Worm (Caenorhabditis elegans) whole organism, L1 larva: Measurements from ENCODE around the gene mrpl-35.

Experiments used
- ceh-82 ChIP-seq, 3 experiments: fragments of 150-350 bp in 1 of 3; sonication (generic microtip) in 2 of 3; optimal IDR thresholded peaks; 2 replicates each; lab custom pipeline; 2014 to 2017; ENCODE audit warnings: missing biosample characterization in 3 of 3, missing genetic modification characterization in 3 of 3
- lsy-2 ChIP-seq, 2 experiments: fragments of 150-350 bp; optimal IDR thresholded peaks; 2 replicates each; lab custom pipeline; 2014; ENCODE audit warnings: missing biosample characterization in 2 of 2, missing genetic modification characterization in 2 of 2
- mdl-1 ChIP-seq, 2 experiments: fragments of 150-350 bp; optimal IDR thresholded peaks; 2 replicates each; lab custom pipeline; 2014 to 2017; ENCODE audit warnings: missing biosample characterization in 2 of 2, missing genetic modification characterization in 2 of 2, inconsistent platforms in 1 of 2

DNA sequence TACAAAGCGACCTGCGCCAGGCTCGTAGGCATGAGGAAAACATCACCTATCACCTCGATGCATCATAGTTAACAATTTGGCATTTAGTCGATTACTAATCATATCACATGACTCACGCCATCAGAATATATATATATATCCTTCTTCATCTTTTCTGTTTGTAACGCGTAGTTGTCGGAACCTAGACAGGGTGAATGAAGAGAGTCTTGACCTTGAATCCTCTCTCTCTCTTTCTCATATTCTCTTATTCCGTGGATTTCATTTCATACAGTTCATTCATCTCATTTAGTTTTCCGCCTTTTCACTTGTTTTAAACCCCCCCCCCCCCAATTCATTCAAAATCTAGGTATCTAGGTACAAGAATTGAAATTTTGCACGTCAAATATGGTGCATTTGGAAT is 29.8 kb upstream of the mrpl-35 start:
- TF ChIP-seq lsy-2 (tag; optimal IDR thresholded peaks at IDR 0.05; lab: Kevin White, UChicago) (no peak), ceh-82 (tag; optimal IDR thresholded peaks at IDR 0.05; lab: Kevin White, UChicago) (no peak), mdl-1 (tag; optimal IDR thresholded peaks at IDR 0.05; lab: Kevin White, UChicago) (no peak)
